Fruit fly (Drosophila melanogaster): ENCODE measurements around the gene CG8814.

The CG8814 gene

DNA sequence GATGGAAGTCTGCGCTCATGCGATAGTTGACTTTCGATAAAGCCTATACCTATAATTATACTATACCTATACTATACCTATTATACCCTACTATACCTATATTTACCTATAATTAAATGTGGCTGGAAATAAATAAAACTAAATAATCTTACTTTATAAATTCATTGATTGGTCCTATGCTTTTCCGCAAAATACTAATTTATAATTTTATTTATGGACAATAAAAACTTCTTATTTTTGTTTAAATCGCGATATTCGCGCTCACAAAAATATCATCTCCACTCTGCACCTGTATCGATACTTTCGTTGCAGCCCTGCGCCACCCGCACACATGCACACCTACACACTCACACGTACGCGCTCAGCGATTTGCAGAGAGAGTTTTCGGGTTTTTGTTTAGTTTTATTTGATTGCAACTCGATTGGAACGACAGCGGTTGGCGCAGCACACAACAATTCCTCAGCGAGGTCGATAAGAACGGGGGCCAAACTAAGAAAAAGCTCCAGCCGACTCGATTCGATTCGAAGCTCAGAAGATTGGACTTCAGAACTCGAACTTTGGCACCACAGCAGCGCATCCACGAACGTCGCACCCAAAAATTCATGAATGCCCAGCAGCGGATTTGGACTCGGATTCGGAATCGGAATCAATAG is at the start of gene CG8814:
CG8814 (plus strand) TSS at position 349 of the 653 bp plus-strand sequence.
- TF ChIP-seq Vsx2 (GFP tag; optimal IDR thresholded peaks at IDR 0.05; ENCODE audit: partially characterized antibody) (no peak), ey (GFP tag; optimal IDR thresholded peaks at IDR 0.05) (peak; percentile 51), rgr (GFP tag; optimal IDR thresholded peaks at IDR 0.05) (peak; percentile 58), pan (optimal IDR thresholded peaks at IDR 0.05) (no peak), Myc (optimal IDR thresholded peaks at IDR 0.05) (no peak), GATAd (GFP tag; optimal IDR thresholded peaks at IDR 0.05) (no peak), Rel (GFP tag; optimal IDR thresholded peaks at IDR 0.05) (peak; percentile 71), Rel (tag; optimal IDR thresholded peaks at IDR 0.05) (peak; percentile 88), fru (GFP tag; optimal IDR thresholded peaks at IDR 0.05) (peak; percentile 64), usp (GFP tag; optimal IDR thresholded peaks at IDR 0.05) (no peak), dsf (GFP tag; optimal IDR thresholded peaks at IDR 0.05; ENCODE audit: borderline replicate concordance) (peak; percentile 46), Jra (GFP tag; optimal IDR thresholded peaks at IDR 0.05) (peak; percentile 42), Hr83 (GFP tag; optimal IDR thresholded peaks at IDR 0.05; ENCODE audit: poor library complexity, severe bottlenecking) (peak; percentile 47), Hr78 (GFP tag; optimal IDR thresholded peaks at IDR 0.05) (no peak), sage (GFP tag; optimal IDR thresholded peaks at IDR 0.05) (peak; percentile 42), jim (GFP tag; optimal IDR thresholded peaks at IDR 0.05) (no peak), CG32264 (GFP tag; optimal IDR thresholded peaks at IDR 0.05) (no peak), psq (GFP tag; optimal IDR thresholded peaks at IDR 0.05) (peak; percentile 68), Mio (GFP tag; optimal IDR thresholded peaks at IDR 0.05) (no peak), sv (GFP tag; optimal IDR thresholded peaks at IDR 0.05) (peak; percentile 43), Abd-B (GFP tag; optimal IDR thresholded peaks at IDR 0.05) (no peak), HLH106 (tag; optimal IDR thresholded peaks at IDR 0.05) (peak; percentile 74), lola (GFP tag; optimal IDR thresholded peaks at IDR 0.05) (no peak), CrebA (GFP tag; optimal IDR thresholded peaks at IDR 0.05; ENCODE audit: borderline replicate concordance) (no peak), dl (GFP tag; optimal IDR thresholded peaks at IDR 0.05; ENCODE audit: insufficient read depth in 1 of 2, partially characterized antibody in 2 of 2) (peak in 1 of 2 experiments; percentile 31), brk (GFP tag; optimal IDR thresholded peaks at IDR 0.05) (peak; percentile 68), OdsH (GFP tag; optimal IDR thresholded peaks at IDR 0.05) (peak; percentile 51), Dfd (GFP tag; optimal IDR thresholded peaks at IDR 0.05) (no peak), tai (GFP tag; optimal IDR thresholded peaks at IDR 0.05) (no peak), Sp1 (GFP tag; optimal IDR thresholded peaks at IDR 0.05) (peak; percentile 48), CG9705 (GFP tag; optimal IDR thresholded peaks at IDR 0.05) (peak; percentile 28), h (GFP tag; optimal IDR thresholded peaks at IDR 0.05) (peak; percentile 57), Dif (GFP tag; optimal IDR thresholded peaks at IDR 0.05; ENCODE audit: partially characterized antibody) (peak; percentile 31), foxo (GFP tag; optimal IDR thresholded peaks at IDR 0.05) (peak in 1 of 2 experiments; percentile 78), N (GFP tag; optimal IDR thresholded peaks at IDR 0.05) (no peak), woc (GFP tag; optimal IDR thresholded peaks at IDR 0.05) (peak; percentile 76), br (GFP tag; optimal IDR thresholded peaks at IDR 0.05) (peak; percentile 23), Hnf4 (GFP tag; optimal IDR thresholded peaks at IDR 0.05) (peak; percentile 88), dmrt93B (GFP tag; optimal IDR thresholded peaks at IDR 0.05) (peak; percentile 68)

DNA sequence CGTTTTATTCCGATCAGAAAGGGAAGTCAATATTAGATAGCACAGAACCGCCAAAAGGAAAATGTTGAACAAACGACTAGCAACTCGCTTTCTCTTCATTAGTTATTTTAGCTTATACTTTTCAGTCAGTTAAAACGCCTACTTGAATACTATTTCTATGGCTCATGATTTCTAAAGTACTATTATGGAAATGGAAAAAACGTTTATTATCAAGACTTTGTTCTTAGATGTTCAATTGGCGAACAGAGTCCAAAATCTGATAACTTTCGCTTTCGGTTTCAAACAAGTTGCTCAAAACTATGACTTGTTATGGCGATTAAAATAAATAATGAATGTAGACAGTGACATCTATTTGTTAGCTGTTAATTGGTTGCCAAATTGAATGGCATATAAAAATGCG is 49.3 kb upstream of the CG8814 start, which contains the start of gene CG3123:
CG3123 (minus strand) TSS at position 101 of the 400 bp plus-strand sequence.
- no peak for TF ChIP-seq OdsH (GFP tag; optimal IDR thresholded peaks at IDR 0.05)
- TF ChIP-seq Myc (optimal IDR thresholded peaks at IDR 0.05): no peak
- TF ChIP-seq jim (GFP tag; optimal IDR thresholded peaks at IDR 0.05): no peak
- TF ChIP-seq brk (GFP tag; optimal IDR thresholded peaks at IDR 0.05): no peak
- no peak for TF ChIP-seq pan (optimal IDR thresholded peaks at IDR 0.05)
- no peak for TF ChIP-seq CG9705 (GFP tag; optimal IDR thresholded peaks at IDR 0.05)
- TF ChIP-seq Hr78 (GFP tag; optimal IDR thresholded peaks at IDR 0.05): no peak
